Fruit fly (Drosophila melanogaster): ENCODE results near the gene Bin1.

The Bin1 gene

DNA sequence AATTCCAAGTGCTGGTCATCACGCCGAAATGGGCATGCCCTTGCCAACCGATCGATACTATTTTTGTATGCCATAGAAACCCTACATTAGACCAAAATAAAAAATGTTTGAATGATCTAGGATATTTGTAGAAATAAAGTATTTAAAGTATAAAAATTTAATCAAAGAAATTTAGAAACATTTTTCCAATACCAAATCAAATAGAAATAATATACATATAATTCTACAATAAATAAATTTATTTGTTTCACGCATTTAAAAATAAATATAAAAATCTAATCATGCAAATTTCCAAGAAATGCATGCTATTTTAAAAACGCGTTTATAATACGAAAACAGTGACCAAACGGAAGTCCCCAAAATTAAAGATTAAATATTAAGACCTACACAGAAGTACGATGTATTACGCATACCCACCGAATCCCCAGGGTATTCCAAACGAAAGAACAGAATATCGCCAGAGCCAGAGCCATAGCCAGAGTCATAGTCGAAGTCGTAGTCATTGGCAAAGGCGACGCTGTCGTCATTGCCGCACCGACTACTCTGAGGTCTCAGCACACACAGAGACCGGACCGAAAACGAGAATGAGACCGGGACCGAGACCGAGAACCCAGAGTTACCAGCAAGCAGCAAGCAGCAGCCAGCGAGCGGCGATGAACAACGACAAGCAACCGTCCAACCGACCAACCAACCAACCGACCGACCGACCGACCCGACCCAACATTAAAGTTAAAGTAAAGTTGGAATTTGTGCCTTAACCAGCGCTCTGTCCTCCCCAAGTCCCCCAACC, 19.8 kb upstream of the Bin1 start:
- TF ChIP-seq Myc (optimal IDR thresholded peaks at IDR 0.05) (no peak), psq (optimal IDR thresholded peaks at IDR 0.05) (no peak), Sin3A (optimal IDR thresholded peaks at IDR 0.05) (no peak), ttk (optimal IDR thresholded peaks at IDR 0.05) (no peak), insv (optimal IDR thresholded peaks at IDR 0.05) (no peak), h (optimal IDR thresholded peaks at IDR 0.05) (no peak)

DNA sequence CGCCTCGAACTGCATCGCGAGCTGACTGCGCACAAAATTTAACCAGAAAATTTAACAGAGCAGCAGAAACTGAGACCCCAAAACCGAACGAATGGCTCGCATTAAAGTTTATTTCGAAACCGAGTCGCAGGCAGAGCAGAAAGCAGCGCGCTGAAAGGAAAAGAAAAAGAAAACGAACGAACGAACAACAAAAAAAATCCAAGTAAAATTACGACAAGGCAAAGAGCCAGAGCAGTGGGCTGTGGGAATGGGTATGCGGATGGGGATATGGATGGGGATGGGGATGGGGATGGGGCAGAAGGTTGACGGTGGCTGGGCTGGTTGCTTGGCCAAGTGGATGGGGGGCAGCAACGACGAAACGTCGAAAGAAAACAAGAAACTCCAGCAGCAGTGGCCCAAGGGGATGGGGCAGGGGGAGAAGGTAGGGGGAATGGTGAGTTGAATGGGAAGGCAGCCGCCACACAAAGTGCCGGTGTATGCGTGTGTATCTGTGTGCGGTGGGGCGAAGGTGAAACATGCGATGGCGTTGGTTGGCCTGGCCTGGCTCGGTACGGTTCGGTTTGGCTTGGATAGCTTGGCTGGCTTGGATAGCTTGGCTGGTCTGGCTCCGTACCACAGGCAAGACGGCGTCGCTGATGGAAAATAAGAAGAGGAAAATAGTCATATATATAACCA, 18.9 kb upstream of the Bin1 start:
- no peak for TF ChIP-seq psq (optimal IDR thresholded peaks at IDR 0.05)
- no peak for TF ChIP-seq Myc (optimal IDR thresholded peaks at IDR 0.05)
- no peak for TF ChIP-seq h (optimal IDR thresholded peaks at IDR 0.05)
- TF ChIP-seq insv (optimal IDR thresholded peaks at IDR 0.05) = no peak
- TF ChIP-seq Sin3A (optimal IDR thresholded peaks at IDR 0.05) = no peak
- TF ChIP-seq ttk (optimal IDR thresholded peaks at IDR 0.05) = no peak

DNA sequence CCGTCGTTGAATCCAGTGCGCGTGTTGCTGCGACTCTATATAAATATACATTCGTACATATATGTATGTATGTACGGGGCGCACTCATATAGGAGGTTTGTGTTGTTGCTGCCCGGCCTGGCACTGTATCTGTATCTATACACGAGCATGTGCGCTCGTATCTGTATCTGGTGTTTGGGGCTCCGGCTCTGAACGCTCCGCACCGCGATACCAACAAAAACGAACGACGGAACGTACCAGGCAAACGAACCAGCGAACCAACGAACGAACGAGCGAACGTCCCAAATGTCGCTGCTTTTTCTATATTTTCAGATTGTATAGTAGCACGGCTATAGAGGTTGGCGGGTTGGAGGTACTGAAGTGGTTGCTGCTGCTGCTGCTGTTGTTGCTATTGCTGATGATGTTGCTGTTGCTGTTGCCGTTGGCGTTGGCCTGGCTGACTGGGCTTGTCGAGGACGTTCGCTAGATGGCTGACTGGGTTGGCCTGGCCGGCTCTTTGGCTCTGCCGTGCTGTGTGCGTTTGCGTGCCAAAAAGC, 17.8 kb upstream of the Bin1 start:
- TF ChIP-seq Myc (optimal IDR thresholded peaks at IDR 0.05) = no peak
- no peak for TF ChIP-seq Sin3A (optimal IDR thresholded peaks at IDR 0.05)
- no peak for TF ChIP-seq h (optimal IDR thresholded peaks at IDR 0.05)
- no peak for TF ChIP-seq insv (optimal IDR thresholded peaks at IDR 0.05)
- no peak for TF ChIP-seq psq (optimal IDR thresholded peaks at IDR 0.05)
- TF ChIP-seq ttk (optimal IDR thresholded peaks at IDR 0.05) = no peak

DNA sequence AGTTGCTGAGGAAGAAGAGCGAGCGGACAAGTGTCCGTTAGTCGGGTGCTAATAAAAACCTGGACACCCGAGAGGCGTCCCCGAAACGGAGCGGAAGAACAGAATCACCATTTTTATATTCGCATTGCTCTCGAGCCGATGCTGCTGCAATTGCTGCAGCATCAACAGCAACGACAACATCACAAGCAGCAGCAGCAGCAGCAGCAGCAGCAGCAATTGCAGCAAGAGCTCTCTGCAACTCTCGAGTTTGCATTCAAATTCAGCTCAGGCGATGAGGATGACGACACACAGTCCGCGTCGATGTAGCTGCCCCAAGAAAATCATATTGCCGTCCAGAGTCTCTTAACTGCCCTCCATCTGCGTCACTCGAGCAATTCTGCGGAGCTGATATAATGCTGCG, 16.8 kb upstream of the Bin1 start:
- TF ChIP-seq ttk (optimal IDR thresholded peaks at IDR 0.05) (no peak), psq (optimal IDR thresholded peaks at IDR 0.05) (no peak), insv (optimal IDR thresholded peaks at IDR 0.05) (no peak), Myc (optimal IDR thresholded peaks at IDR 0.05) (no peak), Sin3A (optimal IDR thresholded peaks at IDR 0.05) (no peak), h (optimal IDR thresholded peaks at IDR 0.05) (no peak)

DNA sequence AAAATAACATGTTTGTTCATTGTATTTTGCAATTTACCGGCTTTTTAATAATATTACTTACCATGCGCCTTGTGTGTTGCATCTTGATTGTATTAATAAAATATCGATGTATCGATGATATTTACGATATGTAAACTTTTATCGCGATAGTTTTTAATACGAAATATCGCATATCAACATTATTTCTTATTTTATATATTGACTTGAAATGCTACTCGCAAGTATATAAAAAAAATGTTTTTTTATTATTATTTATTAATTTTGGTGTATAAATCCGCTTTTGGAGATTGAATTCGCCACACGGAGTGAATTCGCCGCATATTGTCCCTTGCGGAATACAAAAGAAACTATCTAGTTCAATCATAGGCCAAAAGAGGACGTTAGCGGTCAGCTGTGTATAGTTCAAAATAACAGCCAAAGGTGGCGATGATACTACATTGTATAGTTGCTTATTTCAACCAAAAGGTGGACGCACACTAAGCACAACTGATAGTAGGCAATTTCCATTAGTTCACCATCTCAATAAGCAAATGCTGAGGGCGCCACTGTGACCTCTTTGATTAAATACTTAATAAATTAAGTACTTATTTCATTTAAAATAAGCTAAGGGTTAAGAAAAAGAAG, 15.9 kb upstream of the Bin1 start, which contains the start of gene mtSSB:
Gene mtSSB, minus strand, starts transcription at position 96 of the 624 bp plus-strand sequence.
- no peak for TF ChIP-seq Sin3A (optimal IDR thresholded peaks at IDR 0.05)
- no peak for TF ChIP-seq insv (optimal IDR thresholded peaks at IDR 0.05)
- no peak for TF ChIP-seq h (optimal IDR thresholded peaks at IDR 0.05)
- no peak for TF ChIP-seq ttk (optimal IDR thresholded peaks at IDR 0.05)
- TF ChIP-seq Myc (optimal IDR thresholded peaks at IDR 0.05) = no peak
- no peak for TF ChIP-seq psq (optimal IDR thresholded peaks at IDR 0.05)

DNA sequence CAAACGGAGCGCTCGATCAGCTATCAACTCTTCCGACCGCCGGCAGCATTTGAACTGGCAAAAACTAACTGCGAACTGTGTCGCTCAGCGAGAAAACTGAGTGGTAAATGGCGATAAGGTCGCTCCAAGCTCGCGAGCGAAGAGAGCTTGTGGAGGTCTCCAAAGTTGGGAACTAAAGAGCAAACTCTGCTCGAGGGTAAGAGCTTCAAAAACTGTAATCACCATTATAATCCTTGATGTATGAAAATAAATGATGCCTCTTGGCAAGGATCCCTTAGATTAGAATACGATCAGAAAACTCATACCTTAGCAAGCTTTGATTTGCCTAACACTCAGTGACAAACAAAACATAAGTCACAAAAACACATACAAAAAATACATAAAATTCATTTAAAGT, 13.7 kb upstream of the Bin1 start, which contains the start of the genes CG6126 and CG31287:
Gene CG6126, minus strand, starts transcription at position 59 of the 397 bp plus-strand sequence.
Gene CG31287, plus strand, starts transcription at position 347 of the 397 bp plus-strand sequence.
- TF ChIP-seq ttk (optimal IDR thresholded peaks at IDR 0.05) (no peak), Sin3A (optimal IDR thresholded peaks at IDR 0.05) (no peak), psq (optimal IDR thresholded peaks at IDR 0.05) (no peak), h (optimal IDR thresholded peaks at IDR 0.05) (no peak), Myc (optimal IDR thresholded peaks at IDR 0.05) (no peak), insv (optimal IDR thresholded peaks at IDR 0.05) (no peak)

DNA sequence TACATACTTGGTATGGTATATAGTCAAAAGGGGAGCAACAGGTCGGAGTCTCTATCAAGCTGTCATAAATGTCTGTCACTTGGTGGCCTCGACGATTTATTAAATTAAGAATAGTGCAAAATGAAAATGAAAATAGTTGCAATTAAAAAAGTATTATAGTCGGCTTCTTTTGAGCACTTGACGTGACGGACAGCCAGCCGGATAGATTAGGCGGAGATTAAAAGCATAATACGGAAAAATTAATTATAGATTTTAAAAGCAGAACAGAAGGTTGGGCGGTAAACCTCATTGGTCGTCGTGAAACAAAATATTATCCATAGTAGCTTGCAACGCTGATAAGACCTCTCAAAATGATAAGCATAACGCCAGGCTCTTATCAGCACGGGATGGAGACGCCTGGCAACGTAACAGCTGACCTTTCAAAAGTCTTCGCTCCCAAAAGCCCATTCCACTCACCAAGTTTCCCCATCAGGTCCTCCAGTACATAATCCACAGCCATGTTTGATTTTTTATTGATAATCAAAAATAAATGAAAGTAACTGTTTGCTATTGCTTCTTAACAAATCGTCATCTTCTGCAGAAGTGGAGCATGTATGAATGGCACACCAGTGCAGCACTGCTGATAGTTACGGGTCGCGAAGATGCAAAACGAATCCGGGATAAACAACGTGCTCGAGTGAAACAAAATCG, 13.1 kb upstream of the Bin1 start:
- TF ChIP-seq ttk (optimal IDR thresholded peaks at IDR 0.05) (no peak), h (optimal IDR thresholded peaks at IDR 0.05) (no peak), insv (optimal IDR thresholded peaks at IDR 0.05) (no peak), psq (optimal IDR thresholded peaks at IDR 0.05) (no peak), Myc (optimal IDR thresholded peaks at IDR 0.05) (no peak), Sin3A (optimal IDR thresholded peaks at IDR 0.05) (no peak)

DNA sequence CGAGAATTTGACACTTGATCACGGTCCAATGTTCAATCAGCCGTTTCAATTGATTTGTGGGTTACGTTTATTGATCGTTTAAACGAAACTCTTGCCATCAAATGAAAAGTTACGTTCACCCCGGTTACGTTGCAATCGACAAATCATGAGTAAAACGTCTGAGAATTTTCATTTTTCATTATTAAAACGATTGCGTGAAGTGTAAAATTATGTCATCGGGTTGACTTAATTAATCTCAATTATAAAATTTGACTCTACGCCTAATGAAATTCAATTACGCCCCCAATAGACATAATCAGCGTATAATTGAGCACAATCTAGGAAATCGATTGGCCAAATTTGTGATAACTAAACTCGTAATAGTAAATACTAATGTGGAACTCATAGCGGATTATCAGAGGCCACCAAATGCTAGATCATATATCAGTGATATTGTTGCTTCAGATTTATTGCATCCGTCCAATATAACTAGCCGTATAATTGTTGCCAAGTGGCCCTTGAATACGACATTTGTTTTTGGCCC, 11.2 kb upstream of the Bin1 start:
- TF ChIP-seq insv (optimal IDR thresholded peaks at IDR 0.05) = no peak
- no peak for TF ChIP-seq psq (optimal IDR thresholded peaks at IDR 0.05)
- no peak for TF ChIP-seq Myc (optimal IDR thresholded peaks at IDR 0.05)
- TF ChIP-seq Sin3A (optimal IDR thresholded peaks at IDR 0.05) = no peak
- no peak for TF ChIP-seq h (optimal IDR thresholded peaks at IDR 0.05)
- TF ChIP-seq ttk (optimal IDR thresholded peaks at IDR 0.05) = no peak

DNA sequence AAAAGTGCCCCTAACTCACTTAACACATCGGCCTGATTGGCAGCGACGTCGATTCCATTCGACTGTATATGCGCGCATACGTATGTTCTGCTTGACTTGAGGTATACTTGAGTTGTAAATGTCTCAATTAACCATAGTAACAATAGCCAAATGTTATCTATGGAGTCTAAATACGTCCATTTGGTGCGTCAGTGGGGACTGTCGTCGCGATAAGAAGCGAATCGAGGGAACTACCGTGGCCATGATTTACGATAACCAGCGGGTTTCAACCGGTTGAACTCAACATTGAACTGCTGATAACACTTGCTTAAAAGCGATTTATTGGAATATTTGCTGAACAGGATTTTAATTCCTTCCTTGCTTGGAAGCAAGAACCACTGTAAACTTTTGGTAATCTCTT, 1.4 kb upstream of the Bin1 start:
- no peak for TF ChIP-seq h (optimal IDR thresholded peaks at IDR 0.05)
- TF ChIP-seq psq (optimal IDR thresholded peaks at IDR 0.05) = no peak
- TF ChIP-seq ttk (optimal IDR thresholded peaks at IDR 0.05) = no peak
- TF ChIP-seq insv (optimal IDR thresholded peaks at IDR 0.05) = no peak
- TF ChIP-seq Myc (optimal IDR thresholded peaks at IDR 0.05) = no peak
- no peak for TF ChIP-seq Sin3A (optimal IDR thresholded peaks at IDR 0.05)

DNA sequence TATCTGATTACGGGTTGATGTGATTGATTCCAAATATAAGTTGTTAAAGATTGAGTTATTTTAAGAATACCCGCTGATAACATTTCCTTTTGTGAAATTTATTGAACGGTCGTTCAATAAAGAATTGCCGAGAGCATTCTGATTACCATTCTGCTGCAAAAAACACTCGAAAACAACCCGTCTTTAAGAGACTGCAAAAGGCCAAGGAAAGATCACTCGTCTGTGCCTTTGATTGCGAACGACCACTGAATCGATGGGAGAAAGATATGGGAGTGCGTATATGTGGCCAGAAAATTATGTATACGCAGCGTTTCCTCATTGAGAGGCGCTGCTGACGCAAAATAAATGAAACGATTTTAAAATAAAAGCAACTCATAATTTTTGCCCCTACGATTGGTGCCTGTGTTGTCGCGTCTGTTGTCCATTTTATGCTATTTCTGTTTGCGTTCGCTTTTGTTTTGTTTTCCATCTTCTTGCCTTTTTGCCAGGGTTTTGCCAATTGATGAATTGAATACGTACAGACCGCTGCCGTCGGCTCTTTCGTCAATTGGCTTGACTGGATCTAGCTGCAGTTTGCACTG, 909 bp upstream of the Bin1 start:
- TF ChIP-seq Sin3A (optimal IDR thresholded peaks at IDR 0.05) (no peak), insv (optimal IDR thresholded peaks at IDR 0.05) (no peak), ttk (optimal IDR thresholded peaks at IDR 0.05) (no peak), h (optimal IDR thresholded peaks at IDR 0.05) (no peak), psq (optimal IDR thresholded peaks at IDR 0.05) (no peak)

DNA sequence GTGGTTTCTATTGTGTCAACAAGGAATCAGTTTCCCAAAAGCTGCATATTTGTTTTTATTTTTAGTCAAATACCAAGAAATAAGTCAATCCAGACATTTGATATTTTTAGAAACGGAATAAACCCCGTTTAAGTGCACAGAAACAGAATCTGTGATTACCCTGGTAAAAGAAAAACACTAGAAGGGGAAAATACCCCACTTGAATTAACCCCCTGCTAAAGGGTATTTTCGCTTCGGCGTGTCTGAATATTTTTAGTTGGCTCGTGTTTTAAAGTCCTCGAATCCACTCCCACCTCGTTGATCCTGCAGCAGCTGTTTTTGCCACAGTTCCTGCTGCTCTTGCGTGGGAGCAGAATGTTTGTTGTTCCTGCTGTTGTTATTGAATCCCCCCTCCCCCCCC, 1.6 kb downstream of the Bin1 start:
- TF ChIP-seq Sin3A (optimal IDR thresholded peaks at IDR 0.05) (no peak), insv (optimal IDR thresholded peaks at IDR 0.05) (no peak), psq (optimal IDR thresholded peaks at IDR 0.05) (no peak), Myc (optimal IDR thresholded peaks at IDR 0.05) (no peak)

Data from Kc167 (cell line).